Worm (Caenorhabditis elegans) whole organism, midembryonic: Measurements from ENCODE around the gene tbc-19.
"Not testable (repeated sequence)": the region's sequence is repeated elsewhere in the genome, so short reads cannot be mapped to it uniquely, and the experiment has no call there.

Experiments used
- T22C8.4 ChIP-seq: fragments of 200-800 bp; sonication (Bioruptor generic); IDR thresholded peaks from 2 replicates; pipeline ENCODE4 v1.3.6; 2022; ENCODE audit warnings: missing genetic modification characterization, missing compliant biosample characterization
- cog-1 ChIP-seq: sonication (generic microtip); optimal IDR thresholded peaks from 2 replicates; lab custom pipeline; 2016; ENCODE audit warnings: missing genetic modification characterization, missing compliant biosample characterization
- flt-1 ChIP-seq: fragments of 200-800 bp; sonication (Bioruptor generic); IDR thresholded peaks from 2 replicates; pipeline ENCODE4 v1.3.6; 2022; ENCODE audit warnings: missing genetic modification characterization, missing compliant biosample characterization
- klf-2 ChIP-seq: fragments of 200-800 bp; sonication (Bioruptor generic); conservative IDR thresholded peaks from 2 replicates; pipeline ENCODE4 v1.3.6; 2022; ENCODE audit warnings: missing genetic modification reagents, missing genetic modification characterization, missing compliant biosample characterization
- med-1 ChIP-seq: sonication (generic microtip); optimal IDR thresholded peaks from 2 replicates; lab custom pipeline; 2017; ENCODE audit warnings: missing genetic modification characterization, mild to moderate bottlenecking, missing compliant biosample characterization, antibody characterized with exemption, missing genetic modification reagents; ENCODE audit not compliant: insufficient read depth
- ref-1 ChIP-seq: fragments of 200-800 bp; sonication (Bioruptor generic); conservative IDR thresholded peaks from 2 replicates; pipeline ENCODE4 v1.3.6; 2022; ENCODE audit warnings: missing genetic modification reagents, missing genetic modification characterization, missing compliant biosample characterization
- tab-1 ChIP-seq: fragments of 200-800 bp; sonication (Bioruptor generic); IDR thresholded peaks from 2 replicates; pipeline ENCODE4 v1.3.6; 2022; ENCODE audit warnings: missing genetic modification characterization, missing compliant biosample characterization
- ztf-23 ChIP-seq: fragments of 200-800 bp; sonication (Bioruptor generic); IDR thresholded peaks from 2 replicates; pipeline ENCODE4 v1.3.6; 2022; ENCODE audit warnings: missing genetic modification reagents, missing genetic modification characterization, missing compliant biosample characterization
- ztf-29 ChIP-seq: fragments of 200-800 bp; sonication (Bioruptor generic); IDR thresholded peaks from 2 replicates; pipeline ENCODE4 v1.3.6; 2022; ENCODE audit warnings: missing genetic modification reagents, missing genetic modification characterization, missing compliant biosample characterization

tbc-19 gene

ce11 chrX:13986307-13986706, 26.0 kb downstream of the tbc-19 start, which contains the start of gene irld-24:
Gene irld-24, plus strand, starts transcription at chrX:13986607.
- TF ChIP-seq ztf-23 (GFP tag; lab: Robert Waterston, UW) (no peak), cog-1 (tag; lab: Kevin White, UChicago) (no peak), flt-1 (GFP tag; lab: Robert Waterston, UW) (no peak), med-1 (GFP tag; lab: Kevin White, UChicago) (no peak), tab-1 (GFP tag; lab: Robert Waterston, UW) (no peak), klf-2 (GFP tag; lab: Robert Waterston, UW) (no peak), ztf-29 (GFP tag; lab: Robert Waterston, UW) (no peak), T22C8.4 (no peak), ref-1 (GFP tag; lab: Robert Waterston, UW) (no peak)

- TF ChIP-seq ztf-23 (GFP tag; lab: Robert Waterston, UW); ztf-29 (GFP tag; lab: Robert Waterston, UW); med-1 (GFP tag; lab: Kevin White, UChicago): not testable (repeated sequence)
Observed at ce11 chrX:13980417-13980816, 31.9 kb downstream of the tbc-19 start, which contains the start of gene arrd-24. Gene arrd-24, minus strand, starts transcription at chrX:13980517.

ce11 chrX:13977439-13978118, 34.7 kb downstream of the tbc-19 start, which contains the start of gene F48F7.6:
Gene F48F7.6, plus strand, starts transcription at chrX:13977829.
- TF ChIP-seq flt-1 (GFP tag; lab: Robert Waterston, UW) (peak; percentile 76; the same call in 1 of the 2 replicates), ztf-23 (GFP tag; lab: Robert Waterston, UW) (no peak), med-1 (GFP tag; lab: Kevin White, UChicago) (no peak), ztf-29 (GFP tag; lab: Robert Waterston, UW) (no peak), tab-1 (GFP tag; lab: Robert Waterston, UW) (0 out of 2 replicates have a peak, but pooled peaks have one; percentile 37), T22C8.4 (peak; percentile 69), ref-1 (GFP tag; lab: Robert Waterston, UW) (no peak), klf-2 (GFP tag; lab: Robert Waterston, UW) (no peak)

ce11 chrX:13975314-13975713, 37.0 kb downstream of the tbc-19 start, which contains the start of gene F48F7.5:
Gene F48F7.5, plus strand, starts transcription at chrX:13975653.
- TF ChIP-seq cog-1 (tag; lab: Kevin White, UChicago) (no peak), ztf-29 (GFP tag; lab: Robert Waterston, UW) (no peak), ztf-23 (GFP tag; lab: Robert Waterston, UW) (no peak), flt-1 (GFP tag; lab: Robert Waterston, UW) (no peak), T22C8.4 (no peak), klf-2 (GFP tag; lab: Robert Waterston, UW) (no peak), tab-1 (GFP tag; lab: Robert Waterston, UW) (no peak), med-1 (GFP tag; lab: Kevin White, UChicago) (no peak), ref-1 (GFP tag; lab: Robert Waterston, UW) (no peak)

ce11 chrX:13974448-13975071, 37.8 kb downstream of the tbc-19 start:
- TF ChIP-seq ztf-23 (GFP tag; lab: Robert Waterston, UW), result no peak
- TF ChIP-seq ztf-29 (GFP tag; lab: Robert Waterston, UW), result no peak
- TF ChIP-seq cog-1 (tag; lab: Kevin White, UChicago), result no peak
- no peak for TF ChIP-seq tab-1 (GFP tag; lab: Robert Waterston, UW)

- TF ChIP-seq ref-1 (GFP tag; lab: Robert Waterston, UW) (no peak), klf-2 (GFP tag; lab: Robert Waterston, UW) (no peak), T22C8.4 (no peak), ztf-23 (GFP tag; lab: Robert Waterston, UW) (no peak), med-1 (GFP tag; lab: Kevin White, UChicago) (no peak), tab-1 (GFP tag; lab: Robert Waterston, UW) (no peak)
Observed at ce11 chrX:13973769-13974168, 38.5 kb downstream of the tbc-19 start.

- TF ChIP-seq flt-1 (GFP tag; lab: Robert Waterston, UW), result 0 out of 2 replicates have a peak, but pooled peaks have one; percentile 20
- 0 out of 2 replicates have a peak, but pooled peaks have one; percentile 26 for TF ChIP-seq ztf-23 (GFP tag; lab: Robert Waterston, UW)
Observed at ce11 chrX:13973086-13973485, 39.2 kb downstream of the tbc-19 start.

- peak; percentile 62 for TF ChIP-seq cog-1 (tag; lab: Kevin White, UChicago)
- TF ChIP-seq ztf-23 (GFP tag; lab: Robert Waterston, UW), result 0 out of 2 replicates have a peak, but pooled peaks have one; percentile 19
- TF ChIP-seq tab-1 (GFP tag; lab: Robert Waterston, UW), result 0 out of 2 replicates have a peak, but pooled peaks have one; percentile 15
- 0 out of 2 replicates have a peak, but pooled peaks have one; percentile 22 for TF ChIP-seq T22C8.4
- TF ChIP-seq ref-1 (GFP tag; lab: Robert Waterston, UW), result no peak
- no peak for TF ChIP-seq flt-1 (GFP tag; lab: Robert Waterston, UW)
Observed at ce11 chrX:13969257-13969968, 42.9 kb downstream of the tbc-19 start.

ce11 chrX:13968292-13968691, 44.0 kb downstream of the tbc-19 start, which contains the start of gene pqn-39:
Gene pqn-39, minus strand, starts transcription at chrX:13968676.
- no peak for TF ChIP-seq ref-1 (GFP tag; lab: Robert Waterston, UW)
- TF ChIP-seq T22C8.4, result no peak
- TF ChIP-seq med-1 (GFP tag; lab: Kevin White, UChicago), result no peak
- TF ChIP-seq cog-1 (tag; lab: Kevin White, UChicago), result no peak
- no peak for TF ChIP-seq ztf-23 (GFP tag; lab: Robert Waterston, UW)
- no peak for TF ChIP-seq tab-1 (GFP tag; lab: Robert Waterston, UW)
- TF ChIP-seq flt-1 (GFP tag; lab: Robert Waterston, UW), result no peak
- no peak for TF ChIP-seq klf-2 (GFP tag; lab: Robert Waterston, UW)
- TF ChIP-seq ztf-29 (GFP tag; lab: Robert Waterston, UW), result no peak
